Worm (Caenorhabditis elegans) whole organism, L2 larva: ENCODE results near the gene R74.2.

Source experiments
- elt-3 ChIP-seq: sonication (generic microtip); optimal IDR thresholded peaks from 2 replicates; lab custom pipeline; 2017; ENCODE audit warnings: missing biosample characterization, missing genetic modification characterization
- skn-1 ChIP-seq: sonication (generic microtip); optimal IDR thresholded peaks from 2 replicates; lab custom pipeline; 2017; ENCODE audit warnings: missing biosample characterization, missing genetic modification characterization
- unc-62 ChIP-seq: fragments of 150-350 bp; optimal IDR thresholded peaks from 2 replicates; lab custom pipeline; 2014; ENCODE audit warnings: missing biosample characterization, missing genetic modification reagents, missing genetic modification characterization
- ztf-4 ChIP-seq: fragments of 150-350 bp; optimal IDR thresholded peaks from 2 replicates; lab custom pipeline; 2014; ENCODE audit warnings: missing biosample characterization, missing genetic modification characterization

DNA sequence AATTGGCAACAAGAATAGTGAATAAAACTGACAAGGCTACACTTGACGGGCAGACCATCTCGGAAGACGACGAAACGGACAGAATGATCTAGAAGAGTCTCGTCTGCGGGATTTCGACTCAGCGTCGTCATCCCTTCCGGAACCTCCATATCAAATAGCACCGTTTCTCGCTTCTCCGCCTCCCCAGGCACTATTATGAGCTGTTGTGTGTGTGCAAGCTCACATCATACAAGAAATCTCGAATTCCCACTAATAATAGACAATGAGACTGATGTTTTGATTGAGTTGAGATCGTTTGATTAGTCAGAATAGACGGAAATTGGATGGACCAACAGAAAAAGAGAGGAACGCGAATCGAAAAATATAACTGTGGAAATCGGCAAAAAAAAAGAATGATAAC is 2.3 kb downstream of the R74.2 start, which contains the start of gene spp-28:
- TF ChIP-seq ztf-4 (tag; lab: Kevin White, UChicago) (no peak), elt-3 (tag; lab: Kevin White, UChicago) (no peak), skn-1 (tag; lab: Kevin White, UChicago) (no peak), unc-62 (no peak)
